Fruit fly (Drosophila melanogaster): Measurements from ENCODE around the gene Cp19.
A peak's percentile ranks its signal among the peaks of the same experiment; 100 is the strongest.

Cp19 gene

DNA sequence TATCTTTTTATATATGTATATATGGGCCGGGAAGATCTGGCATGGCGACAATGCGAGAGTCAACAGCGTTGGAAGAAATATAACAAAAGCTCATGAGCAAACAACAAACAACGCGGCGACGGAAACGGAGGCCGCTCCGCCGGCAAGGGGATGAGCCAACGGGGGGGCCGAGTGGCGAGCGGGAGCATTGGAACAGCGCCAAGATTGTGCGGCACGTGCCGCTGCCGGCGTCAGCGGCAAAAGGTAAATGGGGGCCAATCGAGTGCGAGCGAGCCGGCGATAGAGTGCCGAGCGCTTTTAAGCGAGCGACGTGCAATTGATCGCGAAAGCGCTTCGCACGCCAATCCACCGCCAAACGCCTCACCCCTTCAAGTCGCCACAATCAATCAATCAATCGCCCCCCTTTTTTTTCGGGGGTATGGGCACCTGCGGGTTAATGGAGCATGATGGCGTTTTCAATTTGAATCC lies 33.1 kb upstream of the Cp19 start (continued):
- TF ChIP-seq HLH3B (GFP tag; IDR thresholded peaks at IDR 0.05) = peak; percentile 69; the same call in 1 of the 2 replicates
- TF ChIP-seq CG8924 (tag; optimal IDR thresholded peaks at IDR 0.05) = peak; percentile 37
- TF ChIP-seq gcm (GFP tag; optimal IDR thresholded peaks at IDR 0.05) = peak; percentile 60
- TF ChIP-seq CG7987 (GFP tag; optimal IDR thresholded peaks at IDR 0.05) = peak; percentile 71
- TF ChIP-seq CoRest (tag; optimal IDR thresholded peaks at IDR 0.05) = peak; percentile 51
- no peak for TF ChIP-seq fu2 (GFP tag; optimal IDR thresholded peaks at IDR 0.05)
- TF ChIP-seq NfI (GFP tag; optimal IDR thresholded peaks at IDR 0.05) = peak; percentile 62
- no peak for TF ChIP-seq CG12744 (GFP tag; optimal IDR thresholded peaks at IDR 0.05)
- peak; percentile 48 for TF ChIP-seq fd3F (GFP tag; optimal IDR thresholded peaks at IDR 0.05)
- no peak; the same call in 2 of the 3 replicates for TF ChIP-seq row (GFP tag; IDR thresholded peaks at IDR 0.05)
- TF ChIP-seq mam (GFP tag; optimal IDR thresholded peaks at IDR 0.05) = no peak
- TF ChIP-seq ham (GFP tag; IDR thresholded peaks at IDR 0.05) = peak; percentile 32; the same call in 1 of the 2 replicates
- no peak for TF ChIP-seq CG7357 (GFP tag; IDR thresholded peaks at IDR 0.05)
- TF ChIP-seq CG2712 (tag; optimal IDR thresholded peaks at IDR 0.05) = peak; percentile 50
- TF ChIP-seq Atf-2 (GFP tag; optimal IDR thresholded peaks at IDR 0.05) = no peak
- TF ChIP-seq sna (GFP tag; IDR thresholded peaks at IDR 0.05; ENCODE audit: partially characterized antibody) = no peak
- TF ChIP-seq az2 (GFP tag; optimal IDR thresholded peaks at IDR 0.05) = peak; percentile 21
- no peak for TF ChIP-seq Scr (GFP tag; IDR thresholded peaks at IDR 0.05; ENCODE audit: partially characterized antibody)
- TF ChIP-seq CG11560 (tag; IDR thresholded peaks at IDR 0.05) = no peak
- peak; percentile 62 for TF ChIP-seq dmrt99B (tag; optimal IDR thresholded peaks at IDR 0.05)
- TF ChIP-seq dm (GFP tag; optimal IDR thresholded peaks at IDR 0.05) = peak; percentile 35
- no peak for TF ChIP-seq yki (optimal IDR thresholded peaks at IDR 0.05)
- TF ChIP-seq CG10543 (GFP tag; optimal IDR thresholded peaks at IDR 0.05) = peak; percentile 97
- TF ChIP-seq Atf6 (GFP tag; IDR thresholded peaks at IDR 0.05) = peak; percentile 67
- no peak for TF ChIP-seq Hmx (GFP tag; optimal IDR thresholded peaks at IDR 0.05)
- peak; percentile 36 for TF ChIP-seq Lhr (GFP tag; optimal IDR thresholded peaks at IDR 0.05)
- TF ChIP-seq Trl (optimal IDR thresholded peaks at IDR 0.05) = no peak
- TF ChIP-seq Trl (GFP tag; optimal IDR thresholded peaks at IDR 0.05) = no peak
- no peak for TF ChIP-seq Dref (GFP tag; IDR thresholded peaks at IDR 0.05)
- TF ChIP-seq abd-A (tag; optimal IDR thresholded peaks at IDR 0.05) = peak; percentile 49
- peak; percentile 41 for TF ChIP-seq grau (tag; optimal IDR thresholded peaks at IDR 0.05)
- TF ChIP-seq Optix (GFP tag; IDR thresholded peaks at IDR 0.05) = peak; percentile 34; the same call in 1 of the 3 replicates
- no peak for TF ChIP-seq Sin3A (optimal IDR thresholded peaks at IDR 0.05)
- no peak for TF ChIP-seq crp (GFP tag; optimal IDR thresholded peaks at IDR 0.05)
- TF ChIP-seq unpg (GFP tag; optimal IDR thresholded peaks at IDR 0.05) = peak; percentile 50
- TF ChIP-seq tna (GFP tag; IDR thresholded peaks at IDR 0.05; ENCODE audit: partially characterized antibody) = no peak
- TF ChIP-seq CG4854 (GFP tag; optimal IDR thresholded peaks at IDR 0.05) = peak; percentile 5
- TF ChIP-seq Blimp-1 (GFP tag; optimal IDR thresholded peaks at IDR 0.05) = peak; percentile 60
- TF ChIP-seq CG10209 (GFP tag; optimal IDR thresholded peaks at IDR 0.05) = peak; percentile 75
- TF ChIP-seq tx (GFP tag; optimal IDR thresholded peaks at IDR 0.05) = no peak
- TF ChIP-seq CG10431 (GFP tag; optimal IDR thresholded peaks at IDR 0.05) = peak; percentile 82
- peak; percentile 44 for TF ChIP-seq CG4360 (GFP tag; IDR thresholded peaks at IDR 0.05)
- no peak for TF ChIP-seq sima (GFP tag; optimal IDR thresholded peaks at IDR 0.05)
- no peak for TF ChIP-seq gcm2 (GFP tag; optimal IDR thresholded peaks at IDR 0.05)
- TF ChIP-seq CG4707 (GFP tag; optimal IDR thresholded peaks at IDR 0.05) = peak; percentile 47
- TF ChIP-seq CG17186 (GFP tag; optimal IDR thresholded peaks at IDR 0.05) = no peak
- peak; percentile 66 for TF ChIP-seq PHDP (tag; optimal IDR thresholded peaks at IDR 0.05)
- TF ChIP-seq D19A (tag; optimal IDR thresholded peaks at IDR 0.05) = peak; percentile 48
- TF ChIP-seq ci (GFP tag; IDR thresholded peaks at IDR 0.05) = peak; percentile 86
- TF ChIP-seq D19B (GFP tag; optimal IDR thresholded peaks at IDR 0.05) = peak; percentile 14
- peak; percentile 57 for TF ChIP-seq HmgZ (tag; optimal IDR thresholded peaks at IDR 0.05)
